Worm (Caenorhabditis elegans): Measurements from ENCODE around the gene srr-9.

The srr-9 gene

ce11 chrV:7728003-7728678 lies 9.7 kb upstream of the srr-9 start:
- no peak for TF ChIP-seq unc-62 (GFP tag; optimal IDR thresholded peaks at IDR 0.05)

- no peak for TF ChIP-seq unc-62 (GFP tag; optimal IDR thresholded peaks at IDR 0.05)
These were observed 9.2 kb upstream of the srr-9 start, which contains the start of gene Y97E10C.1 for ce11 chrV:7728679-7729027. Gene Y97E10C.1, plus strand, starts transcription at chrV:7728879.

ce11 chrV:7730488-7730887 lies 7.3 kb upstream of the srr-9 start:
- no peak for TF ChIP-seq unc-62 (GFP tag; optimal IDR thresholded peaks at IDR 0.05)

- TF ChIP-seq unc-62 (GFP tag; optimal IDR thresholded peaks at IDR 0.05): no peak
These were observed 4.5 kb upstream of the srr-9 start for ce11 chrV:7733240-7733765.

ce11 chrV:7734909-7735308 lies 2.9 kb upstream of the srr-9 start, which contains the start of gene clic-1:
Gene clic-1, minus strand, starts transcription at chrV:7734911.
- no peak for TF ChIP-seq unc-62 (GFP tag; optimal IDR thresholded peaks at IDR 0.05)

ce11 chrV:7735319-7735718 lies 2.5 kb upstream of the srr-9 start, which contains the start of gene srr-10:
Gene srr-10, plus strand, starts transcription at chrV:7735619.
- no peak for TF ChIP-seq unc-62 (GFP tag; optimal IDR thresholded peaks at IDR 0.05)

ce11 chrV:7739949-7740348 lies 2.1 kb downstream of the srr-9 start:
- TF ChIP-seq unc-62 (GFP tag; optimal IDR thresholded peaks at IDR 0.05): no peak

ce11 chrV:7741918-7742317 lies 4.1 kb downstream of the srr-9 start:
- no peak for TF ChIP-seq unc-62 (GFP tag; optimal IDR thresholded peaks at IDR 0.05)

- TF ChIP-seq unc-62 (GFP tag; optimal IDR thresholded peaks at IDR 0.05): no peak
These were observed 4.7 kb downstream of the srr-9 start, which contains the start of gene fbxl-5 for ce11 chrV:7742485-7742959. Gene fbxl-5, plus strand, starts transcription at chrV:7742909.

ce11 chrV:7744068-7744467 lies 6.3 kb downstream of the srr-9 start:
- TF ChIP-seq unc-62 (GFP tag; optimal IDR thresholded peaks at IDR 0.05): no peak

- no peak for TF ChIP-seq unc-62 (GFP tag; optimal IDR thresholded peaks at IDR 0.05)
These were observed 7.6 kb downstream of the srr-9 start for ce11 chrV:7745386-7745785.

- TF ChIP-seq unc-62 (GFP tag; optimal IDR thresholded peaks at IDR 0.05): no peak
These were observed 8.1 kb downstream of the srr-9 start for ce11 chrV:7745903-7746302.

ce11 chrV:7747132-7747531 lies 9.3 kb downstream of the srr-9 start:
- no peak for TF ChIP-seq unc-62 (GFP tag; optimal IDR thresholded peaks at IDR 0.05)

- no peak for TF ChIP-seq unc-62 (GFP tag; optimal IDR thresholded peaks at IDR 0.05)
These were observed 10.3 kb downstream of the srr-9 start for ce11 chrV:7747987-7748607.

- TF ChIP-seq unc-62 (GFP tag; optimal IDR thresholded peaks at IDR 0.05): no peak
These were observed 11.9 kb downstream of the srr-9 start for ce11 chrV:7749708-7750107.

ce11 chrV:7754557-7754956 lies 16.7 kb downstream of the srr-9 start, which contains the start of gene T05B11.4:
Gene T05B11.4, minus strand, starts transcription at chrV:7754657.
- no peak for TF ChIP-seq unc-62 (GFP tag; optimal IDR thresholded peaks at IDR 0.05)

- no peak for TF ChIP-seq unc-62 (GFP tag; optimal IDR thresholded peaks at IDR 0.05)
These were observed 18.2 kb downstream of the srr-9 start for ce11 chrV:7755991-7756390.

Data from whole organism, dauer.